Fruit fly (Drosophila melanogaster) whole organism, larva: ENCODE measurements around the gene CG42699.
A peak's percentile ranks its signal among the peaks of the same experiment; 100 is the strongest.

Source experiments
- noc ChIP-seq: fragments of 200-800 bp; sonication (Bioruptor generic); optimal IDR thresholded peaks from 3 replicates; lab custom pipeline; 2019; ENCODE audit warnings: missing biosample characterization, mild to moderate bottlenecking, missing genetic modification characterization, moderate library complexity

CG42699 gene

dm6 chrX:5744277-5744846 is 20.0 kb upstream of the CG42699 start:
- TF ChIP-seq noc, result no peak

DNA sequence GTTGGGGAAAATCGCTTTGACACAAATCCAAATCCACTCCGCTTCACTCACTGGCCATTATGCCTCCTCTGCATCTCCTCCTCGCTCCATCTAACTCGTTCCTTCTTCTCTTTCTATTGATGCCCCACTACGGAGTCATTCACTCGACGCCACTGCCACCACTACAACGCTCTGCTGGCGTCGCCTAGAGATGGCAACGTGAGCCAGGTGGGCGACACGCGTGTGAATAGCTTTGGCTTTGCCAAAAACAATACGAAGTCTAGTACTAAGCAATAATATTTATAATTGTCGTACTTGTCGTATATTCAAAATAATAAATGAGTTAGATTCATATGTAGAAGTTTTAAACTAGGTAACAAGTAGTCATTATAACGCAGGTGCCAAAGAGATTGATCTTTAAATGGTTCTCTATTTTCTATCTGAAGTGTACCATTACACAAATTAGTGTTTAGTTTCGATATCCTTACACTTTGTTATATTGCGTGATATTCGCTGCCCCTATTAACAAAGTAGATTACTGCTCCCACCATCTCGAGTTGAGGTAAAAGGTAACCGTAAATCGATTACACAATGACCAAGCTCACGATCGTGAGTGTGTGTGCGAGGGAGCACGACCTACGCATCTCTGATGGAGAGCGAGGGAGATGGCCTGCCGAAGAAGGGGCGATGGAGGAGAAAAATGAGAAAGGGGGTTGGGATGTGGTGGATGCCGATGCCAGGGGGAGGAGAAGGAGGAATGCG is 19.2 kb upstream of the CG42699 start:
- TF ChIP-seq noc, result peak; percentile 16

DNA sequence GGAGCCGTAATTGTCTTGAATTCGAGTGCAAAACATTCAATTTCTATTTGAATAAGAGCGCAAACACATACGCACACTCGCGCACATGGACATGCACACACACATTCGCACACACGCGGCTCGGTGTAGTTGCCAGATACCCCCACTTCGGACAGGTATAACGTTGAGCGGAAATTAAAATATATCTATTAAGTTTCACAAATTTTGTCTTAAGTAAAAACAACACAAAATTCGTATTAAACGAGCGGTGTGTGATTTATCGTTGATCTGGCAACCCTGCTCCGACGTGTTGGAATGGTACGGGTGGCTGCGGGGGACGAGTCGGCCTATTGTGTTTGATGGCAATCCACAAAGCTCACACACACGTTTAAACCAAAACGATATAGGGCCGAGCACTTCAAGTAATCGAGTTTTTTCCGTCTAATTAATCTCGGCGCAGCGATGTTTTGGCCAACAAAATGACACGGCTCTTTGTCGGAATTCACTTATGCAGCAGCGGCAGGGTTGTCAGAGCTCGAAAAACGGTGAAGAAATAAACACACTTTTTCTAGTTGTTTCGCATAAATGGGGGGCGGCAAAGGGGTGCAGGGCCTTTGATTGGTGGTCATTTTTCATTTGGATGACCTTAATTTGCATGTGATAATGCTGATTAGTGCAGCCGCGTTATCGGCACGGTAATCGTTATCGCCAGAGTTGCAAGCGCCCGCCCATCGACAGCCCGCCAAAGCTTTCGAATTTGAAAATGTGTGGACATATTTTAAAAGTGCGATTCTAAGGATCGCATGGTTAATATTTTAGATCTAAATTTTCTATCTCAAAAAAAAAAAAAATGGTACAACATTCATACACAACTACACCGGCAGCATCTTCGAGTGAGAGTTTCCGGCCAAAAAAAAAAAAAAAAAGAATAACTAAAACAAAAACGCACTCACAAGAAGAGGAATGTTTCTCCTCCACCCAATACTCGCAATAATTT is 18.2 kb upstream of the CG42699 start:
- TF ChIP-seq noc, result peak; percentile 75

DNA sequence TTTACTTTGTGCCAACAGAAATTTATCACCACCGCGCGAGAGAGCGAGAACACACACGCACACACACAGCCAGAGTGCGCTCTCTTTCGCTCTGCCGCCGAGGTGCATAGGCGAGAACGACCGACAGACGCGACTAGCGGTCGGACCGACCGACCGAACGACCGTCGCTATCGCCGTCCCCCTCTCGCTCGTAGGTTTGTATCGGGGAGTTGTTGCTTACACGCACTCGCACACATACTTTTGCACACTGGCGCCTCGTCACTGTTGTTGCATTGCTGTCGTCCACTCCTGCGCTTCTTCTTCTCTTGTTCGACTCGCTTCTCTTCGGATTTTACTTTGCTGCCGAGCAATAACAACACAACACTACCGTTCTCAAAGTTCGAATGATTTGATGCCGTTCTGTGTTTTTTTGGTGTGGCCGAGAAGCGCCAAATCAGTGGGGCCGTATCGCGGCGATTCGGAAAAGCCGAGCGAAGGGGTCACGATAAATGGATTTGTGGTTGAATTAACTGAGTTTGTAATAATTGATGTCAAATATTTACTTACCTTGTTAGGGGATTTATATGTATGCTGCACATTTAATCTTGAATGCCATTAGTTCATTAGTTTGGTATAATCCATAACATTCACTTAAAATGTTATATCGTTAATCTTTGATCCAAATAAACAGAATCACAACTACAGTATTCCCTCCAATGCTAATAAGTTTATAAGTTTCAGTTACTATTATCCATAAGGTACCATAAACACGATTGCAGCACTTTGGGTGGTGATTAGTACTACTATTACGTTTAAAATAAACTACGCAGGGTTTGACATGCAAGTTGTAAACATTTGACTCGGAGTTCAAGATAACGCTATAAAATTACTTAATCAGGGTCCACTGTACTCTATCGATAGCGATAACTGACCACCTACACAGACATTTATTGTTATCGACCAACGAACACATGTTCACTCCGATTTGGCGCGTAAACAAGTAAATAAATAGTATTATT is 17.2 kb upstream of the CG42699 start, which contains the start of the genes IntS6 and Rtel1:
TSS of gene IntS6 (minus strand) at position 391 of the 998 bp plus-strand sequence.
TSS of gene Rtel1 (plus strand) at position 884 of the 998 bp plus-strand sequence.
- peak; percentile 88 for TF ChIP-seq noc

dm6 chrX:5751949-5752348 is 12.4 kb upstream of the CG42699 start, which contains the start of gene CG15772:
Gene CG15772, plus strand, starts transcription at chrX:5752249.
- TF ChIP-seq noc, result no peak

DNA sequence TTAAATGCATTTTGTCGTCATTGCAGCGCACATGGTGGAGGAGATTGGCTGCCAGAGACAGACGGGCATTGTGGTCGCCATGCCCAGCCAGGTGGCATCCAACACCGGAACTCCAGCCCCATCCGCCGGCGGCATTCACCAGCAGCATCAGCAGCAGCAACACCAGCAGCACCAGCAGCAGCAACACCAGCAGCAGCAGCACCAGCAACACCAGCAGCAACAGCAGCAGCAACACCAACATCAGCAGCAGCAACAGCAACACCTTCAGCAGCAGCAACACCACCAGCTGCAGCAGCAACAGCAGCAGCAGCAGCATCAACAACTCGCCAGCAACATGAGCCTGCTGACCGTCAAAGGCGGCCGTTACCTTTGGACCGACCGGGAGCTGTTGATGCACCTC is 11.5 kb upstream of the CG42699 start:
- no peak for TF ChIP-seq noc

DNA sequence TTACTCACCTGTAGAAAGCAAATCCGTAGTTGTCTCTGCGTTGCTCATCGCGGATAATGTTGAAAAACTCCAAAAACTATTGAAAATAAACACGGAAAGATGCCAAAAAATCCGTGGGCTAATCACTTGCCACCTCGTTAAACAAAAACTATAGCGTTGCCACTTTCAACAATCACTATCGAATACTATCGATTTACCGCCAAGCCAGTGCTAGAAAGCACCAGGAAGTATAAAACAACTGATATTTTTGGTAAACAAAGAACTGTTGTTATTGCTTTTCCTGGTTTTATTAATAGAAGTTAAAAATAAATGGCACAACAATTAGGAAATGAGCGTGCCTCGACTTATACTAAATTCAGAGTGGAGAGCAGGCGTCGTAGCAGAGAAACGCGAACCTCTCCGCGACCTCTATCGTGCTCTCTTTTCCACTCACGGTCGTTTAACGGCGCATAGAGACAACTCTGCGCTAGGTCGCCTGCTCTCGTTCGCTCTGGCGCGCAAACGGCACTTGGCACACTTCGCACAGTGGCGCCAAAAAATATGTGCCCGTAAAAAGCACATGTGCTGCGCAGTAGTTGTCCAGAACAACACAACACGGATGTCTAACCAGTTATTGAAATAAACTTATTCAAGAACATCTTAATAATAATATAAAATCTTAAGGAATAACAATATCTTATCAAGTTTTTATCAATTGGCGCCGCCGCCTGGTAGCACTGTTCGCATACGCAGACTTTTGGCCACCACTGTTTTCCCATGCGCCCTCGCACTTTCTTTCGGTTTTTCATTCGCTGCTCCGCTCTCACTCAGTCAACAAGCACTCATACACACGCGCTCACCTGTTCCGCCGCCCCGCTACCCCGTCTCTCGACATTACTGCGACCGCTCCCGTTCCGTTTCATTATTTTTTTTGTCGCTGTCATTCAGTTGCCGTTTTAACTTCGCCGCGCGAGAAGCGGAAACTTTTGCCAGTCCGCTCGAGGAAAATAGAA is 9.2 kb upstream of the CG42699 start, which contains the start of the genes lin-52 and CG15771:
TSS of gene lin-52 (minus strand) at position 122 of the 992 bp plus-strand sequence.
TSS of gene CG15771 (plus strand) at position 738 of the 992 bp plus-strand sequence.
- TF ChIP-seq noc, result peak; percentile 96

dm6 chrX:5756146-5756545 is 8.2 kb upstream of the CG42699 start:
- TF ChIP-seq noc, result no peak

DNA sequence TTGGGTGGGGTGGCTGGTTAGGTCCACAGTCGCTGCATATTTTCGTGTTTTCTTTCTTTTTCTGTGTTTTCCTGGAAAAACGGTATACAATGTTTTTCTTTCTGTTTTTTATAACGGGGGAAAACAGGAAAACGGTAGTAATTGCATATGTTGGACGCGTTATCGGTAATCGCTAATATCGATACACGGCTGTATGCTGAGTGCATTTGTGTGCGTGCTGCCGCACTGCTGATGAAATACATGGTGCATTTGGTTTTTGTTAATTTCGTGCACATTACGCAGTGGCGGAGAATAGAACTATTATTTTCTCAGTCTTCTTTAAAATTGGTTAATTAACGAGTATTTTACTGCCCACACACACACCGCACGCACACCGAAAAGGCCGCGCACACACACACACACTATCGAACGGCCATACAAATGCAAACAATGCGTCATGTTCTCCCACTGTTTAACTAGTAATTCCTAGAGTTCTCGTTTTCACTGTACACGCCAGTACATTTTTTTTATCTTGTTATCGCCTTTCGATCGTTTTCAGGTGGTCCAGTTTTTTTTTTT is 831 bp upstream of the CG42699 start:
- no peak for TF ChIP-seq noc

dm6 chrX:5766732-5767131 is 2.4 kb downstream of the CG42699 start:
- no peak for TF ChIP-seq noc

DNA sequence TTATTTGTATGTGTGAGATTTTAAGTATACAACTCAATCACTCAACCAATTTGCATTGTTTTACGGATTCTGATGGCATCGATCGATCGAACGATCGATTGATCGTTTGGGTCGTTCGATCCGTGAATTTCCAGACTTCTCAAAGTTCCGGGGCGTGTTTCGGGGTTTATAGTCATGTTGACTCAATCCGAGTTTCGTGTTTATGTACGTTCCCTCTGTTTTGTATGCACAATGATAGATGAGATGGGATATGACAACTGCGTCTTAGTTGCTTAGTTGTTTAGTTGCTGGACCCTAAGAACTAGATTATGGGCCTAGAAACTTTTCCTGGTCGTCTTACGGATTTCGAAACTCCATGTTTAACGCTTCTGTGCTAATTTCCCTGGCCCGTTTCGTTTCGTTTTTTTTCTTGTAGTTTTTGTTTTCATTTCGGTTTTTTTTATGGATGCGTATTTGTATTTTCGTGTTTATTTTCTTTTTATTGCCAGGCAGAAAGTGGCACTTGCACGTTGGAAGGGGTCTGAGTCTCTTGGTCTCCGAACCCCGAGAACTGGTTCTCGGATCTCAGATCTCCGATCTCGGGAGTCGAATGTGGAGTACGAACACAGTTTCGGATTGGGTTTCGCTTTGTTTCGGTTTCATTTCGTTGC is 4.4 kb downstream of the CG42699 start:
- TF ChIP-seq noc, result no peak

DNA sequence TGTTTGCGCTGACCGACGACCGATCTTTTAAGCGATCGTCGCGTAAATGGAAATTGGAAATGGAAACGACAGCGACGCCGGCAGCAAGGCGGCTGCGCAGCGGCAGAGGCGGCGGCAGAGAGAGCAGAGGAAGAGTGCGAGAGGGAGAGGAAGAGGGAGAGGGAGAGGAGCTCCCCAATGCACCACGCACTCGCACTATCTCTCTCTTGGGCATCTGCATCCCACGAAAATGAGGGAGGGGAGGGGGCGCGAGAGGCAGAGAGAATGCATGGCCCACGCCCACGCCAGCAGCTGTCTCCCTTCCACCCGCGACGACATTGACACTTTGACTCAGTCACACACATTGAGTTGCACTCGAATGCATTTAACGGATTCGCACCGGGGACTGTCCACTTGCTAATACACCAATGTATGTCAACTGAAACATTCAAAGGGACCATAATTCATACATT is 6.4 kb downstream of the CG42699 start, which contains the start of gene CG3097:
TSS of gene CG3097 (minus strand) at position 51 of the 452 bp plus-strand sequence.
- no peak for TF ChIP-seq noc

- TF ChIP-seq noc, result no peak
Measured at dm6 chrX:5772409-5772808, 8.1 kb downstream of the CG42699 start.
